Fruit fly (Drosophila melanogaster) whole organism, wandering third instar larva: ENCODE measurements around the gene CG9933.

ENCODE experiments used
- Abd-B ChIP-seq: fragments of >200 bp; optimal IDR thresholded peaks from 2 replicates; lab custom pipeline; 2017; ENCODE audit warnings: missing biosample characterization, missing genetic modification characterization
- CG32264 ChIP-seq: fragments of 200-800 bp; sonication (Bioruptor generic); optimal IDR thresholded peaks from 2 replicates; lab custom pipeline; 2016; ENCODE audit warnings: missing biosample characterization, missing genetic modification characterization
- CG9705 ChIP-seq: fragments of 200-800 bp; sonication (Bioruptor generic); optimal IDR thresholded peaks from 2 replicates; lab custom pipeline; 2018; ENCODE audit warnings: missing biosample characterization, mild to moderate bottlenecking, missing genetic modification characterization
- CrebA ChIP-seq: fragments of 200-800 bp; sonication (Bioruptor generic); optimal IDR thresholded peaks from 2 replicates; lab custom pipeline; 2016; ENCODE audit warnings: missing biosample characterization, mild to moderate bottlenecking, missing genetic modification characterization, borderline replicate concordance
- Dfd ChIP-seq: fragments of >200 bp; optimal IDR thresholded peaks from 2 replicates; lab custom pipeline; 2017; ENCODE audit warnings: missing biosample characterization, missing genetic modification characterization
- Dif ChIP-seq: fragments of 200-275, 200-300 bp; sonication (Bioruptor generic); optimal IDR thresholded peaks from 2 replicates; lab custom pipeline; 2018; ENCODE audit warnings: missing biosample characterization, missing genetic modification characterization; ENCODE audit not compliant: partially characterized antibody
- GATAd ChIP-seq: sonication (Bioruptor generic); optimal IDR thresholded peaks from 2 replicates; lab custom pipeline; 2016; ENCODE audit warnings: missing biosample characterization, missing genetic modification characterization
- HLH106 ChIP-seq: fragments of 200-800 bp; optimal IDR thresholded peaks from 3 replicates; lab custom pipeline; 2019; ENCODE audit warnings: missing biosample characterization, mild to moderate bottlenecking, missing genetic modification characterization, moderate library complexity
- Hnf4 ChIP-seq: fragments of 200-800 bp; sonication (Bioruptor generic); optimal IDR thresholded peaks from 2 replicates; lab custom pipeline; 2016; ENCODE audit warnings: missing biosample characterization, mild to moderate bottlenecking, missing genetic modification characterization
- Hr78 ChIP-seq: fragments of >200 bp; optimal IDR thresholded peaks from 2 replicates; lab custom pipeline; 2017; ENCODE audit warnings: missing biosample characterization, missing genetic modification characterization
- Jra ChIP-seq: sonication (Bioruptor generic); optimal IDR thresholded peaks from 2 replicates; lab custom pipeline; 2016; ENCODE audit warnings: missing biosample characterization, missing genetic modification characterization
- Mio ChIP-seq: sonication (Bioruptor generic); optimal IDR thresholded peaks from 2 replicates; lab custom pipeline; 2016; ENCODE audit warnings: missing biosample characterization, missing genetic modification characterization
- Myc ChIP-seq: fragments of >200 bp; optimal IDR thresholded peaks from 2 replicates; lab custom pipeline; 2017
- OdsH ChIP-seq: fragments of 200-800 bp; sonication (Bioruptor generic); optimal IDR thresholded peaks from 2 replicates; lab custom pipeline; 2016; ENCODE audit warnings: missing biosample characterization, mild to moderate bottlenecking, missing genetic modification characterization
- Rel ChIP-seq, 2 experiments: fragments of 200-800 bp; sonication (Bioruptor generic) in 1 of 2; optimal IDR thresholded peaks; 2 replicates in 1 of 2; 3 replicates in 1 of 2; lab custom pipeline; 2016 to 2019; ENCODE audit warnings: mild to moderate bottlenecking in 2 of 2, missing biosample characterization in 2 of 2, missing genetic modification characterization in 2 of 2, moderate library complexity in 1 of 2
- Sp1 ChIP-seq: fragments of 200-800 bp; sonication (Bioruptor generic); optimal IDR thresholded peaks from 3 replicates; lab custom pipeline; 2019; ENCODE audit warnings: missing biosample characterization, mild to moderate bottlenecking, missing genetic modification characterization, moderate library complexity
- Vsx2 ChIP-seq: fragments of 200-300, 225-300 bp; sonication (Bioruptor generic); optimal IDR thresholded peaks from 2 replicates; lab custom pipeline; 2018; ENCODE audit warnings: missing biosample characterization, missing genetic modification characterization; ENCODE audit not compliant: partially characterized antibody
- br ChIP-seq: fragments of 200-800 bp; sonication (Bioruptor generic); optimal IDR thresholded peaks from 2 replicates; lab custom pipeline; 2016; ENCODE audit warnings: missing biosample characterization, missing genetic modification characterization
- brk ChIP-seq: fragments of 200-800 bp; sonication (Bioruptor generic); optimal IDR thresholded peaks from 2 replicates; lab custom pipeline; 2016; ENCODE audit warnings: missing biosample characterization, mild to moderate bottlenecking, missing genetic modification characterization
- dl ChIP-seq, 2 experiments: fragments of 175-275, 200-275 bp in 1 of 2; fragments of 200-275 bp in 1 of 2; sonication (Bioruptor generic); optimal IDR thresholded peaks; lab custom pipeline; 2018; ENCODE audit warnings: mild to moderate bottlenecking in 2 of 2, missing biosample characterization in 2 of 2, missing genetic modification characterization in 2 of 2, moderate library complexity in 2 of 2; ENCODE audit not compliant: partially characterized antibody in 2 of 2, insufficient read depth in 1 of 2
- dmrt93B ChIP-seq: fragments of 200-800 bp; sonication (Bioruptor generic); optimal IDR thresholded peaks from 2 replicates; lab custom pipeline; 2018; ENCODE audit warnings: missing biosample characterization, mild to moderate bottlenecking, missing genetic modification characterization
- ey ChIP-seq: fragments of 200-800 bp; sonication (Bioruptor generic); optimal IDR thresholded peaks from 2 replicates; lab custom pipeline; 2016; ENCODE audit warnings: missing biosample characterization, missing genetic modification characterization
- foxo ChIP-seq, 2 experiments: fragments of 200-800 bp; sonication (Bioruptor generic); optimal IDR thresholded peaks; 2 replicates in 1 of 2; 3 replicates in 1 of 2; lab custom pipeline; 2016 to 2017; ENCODE audit warnings: missing biosample characterization in 2 of 2, missing genetic modification characterization in 2 of 2
- h ChIP-seq: fragments of 200-800 bp; sonication (Bioruptor generic); optimal IDR thresholded peaks from 3 replicates; lab custom pipeline; 2016; ENCODE audit warnings: missing biosample characterization, mild to moderate bottlenecking, missing genetic modification characterization
- jim ChIP-seq: fragments of 175-275, 200-325 bp; sonication (Bioruptor generic); optimal IDR thresholded peaks from 2 replicates; lab custom pipeline; 2016; ENCODE audit warnings: missing biosample characterization, mild to moderate bottlenecking, missing genetic modification characterization
- lola ChIP-seq: fragments of >200 bp; optimal IDR thresholded peaks from 2 replicates; lab custom pipeline; 2017; ENCODE audit warnings: missing biosample characterization, missing genetic modification characterization
- pan ChIP-seq: fragments of >200 bp; optimal IDR thresholded peaks from 2 replicates; lab custom pipeline; 2017
- psq ChIP-seq: fragments of 200-800 bp; sonication (Bioruptor generic); optimal IDR thresholded peaks from 3 replicates; lab custom pipeline; 2017; ENCODE audit warnings: missing biosample characterization, mild to moderate bottlenecking, missing genetic modification characterization, moderate library complexity
- rgr ChIP-seq: fragments of 200-800 bp; sonication (Bioruptor generic); optimal IDR thresholded peaks from 3 replicates; lab custom pipeline; 2016; ENCODE audit warnings: missing biosample characterization, mild to moderate bottlenecking, missing genetic modification characterization
- sage ChIP-seq: fragments of 200-800 bp; sonication (Bioruptor generic); optimal IDR thresholded peaks from 2 replicates; lab custom pipeline; 2016; ENCODE audit warnings: missing biosample characterization, mild to moderate bottlenecking, missing genetic modification characterization
- sv ChIP-seq: fragments of 200-800 bp; sonication (Bioruptor generic); optimal IDR thresholded peaks from 3 replicates; lab custom pipeline; 2016; ENCODE audit warnings: missing biosample characterization, missing genetic modification characterization
- tai ChIP-seq: sonication (Bioruptor generic); optimal IDR thresholded peaks from 2 replicates; lab custom pipeline; 2016; ENCODE audit warnings: missing biosample characterization, missing genetic modification characterization
- usp ChIP-seq: fragments of >200 bp; optimal IDR thresholded peaks from 2 replicates; lab custom pipeline; 2017; ENCODE audit warnings: missing biosample characterization, missing genetic modification characterization
- woc ChIP-seq: sonication (Bioruptor generic); optimal IDR thresholded peaks from 2 replicates; lab custom pipeline; 2016; ENCODE audit warnings: missing biosample characterization, mild to moderate bottlenecking, missing genetic modification characterization

The CG9933 gene

DNA sequence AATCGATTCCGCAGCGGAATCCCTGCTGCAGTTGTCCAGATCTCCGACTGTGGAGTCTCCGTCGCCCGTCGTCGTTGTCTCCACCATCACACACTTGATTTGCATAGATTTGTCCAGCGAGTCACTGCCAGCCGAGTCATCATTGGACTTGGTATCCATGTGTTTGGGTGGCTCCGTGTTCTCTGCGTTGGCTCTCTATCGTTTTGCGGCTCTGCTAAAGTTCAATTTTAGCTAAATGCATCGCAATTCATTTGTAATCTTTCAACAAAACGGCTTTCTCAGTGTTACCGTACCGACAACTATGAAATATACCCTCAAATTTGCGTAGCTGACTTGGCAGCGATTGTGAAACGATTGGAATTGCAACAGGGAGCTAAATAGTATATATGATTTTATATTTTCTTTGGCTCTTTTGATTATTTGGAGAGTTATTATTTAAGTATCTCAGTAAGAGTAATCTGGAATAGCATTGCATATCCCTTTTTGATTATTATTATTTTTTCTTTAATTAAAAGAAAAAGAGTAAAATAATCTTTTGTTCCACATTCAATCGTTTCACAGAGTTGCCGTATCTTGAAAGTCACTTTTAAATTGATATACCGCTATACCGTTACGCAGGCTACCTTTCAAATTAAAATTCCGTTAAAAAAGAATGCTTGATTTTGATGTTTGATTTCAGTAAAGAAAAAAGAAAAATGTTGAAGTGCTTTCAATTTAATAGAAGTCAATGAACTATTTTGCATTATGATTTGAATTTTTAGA lies at the start of gene CG9933:
CG9933 (minus strand) TSS at position 293 of the 762 bp plus-strand sequence.
- TF ChIP-seq HLH106 (tag; lab: Kevin White, UChicago) (no peak), CG9705 (GFP tag; lab: Kevin White, UChicago) (no peak), rgr (GFP tag; lab: Kevin White, UChicago) (no peak), Dfd (no peak), lola (no peak), foxo (GFP tag; optimal IDR thresholded peaks at IDR 0.05; lab: Kevin White, UChicago) (no peak), Myc (lab: Kevin White, UChicago) (no peak), Abd-B (GFP tag; lab: Kevin White, UChicago) (no peak), Sp1 (no peak), Jra (no peak), Vsx2 (GFP tag; lab: Kevin White, UChicago) (no peak), tai (GFP tag; lab: Kevin White, UChicago) (no peak), dl (GFP tag; optimal IDR thresholded peaks at IDR 0.05; lab: Kevin White, UChicago; ENCODE audit: insufficient read depth in 1 of 2, partially characterized antibody in 2 of 2) (no peak), sage (GFP tag; lab: Kevin White, UChicago) (no peak), jim (GFP tag; lab: Kevin White, UChicago) (no peak), CrebA (no peak), Rel (GFP tag; optimal IDR thresholded peaks at IDR 0.05; lab: Kevin White, UChicago) (no peak), Rel (tag; optimal IDR thresholded peaks at IDR 0.05; lab: Kevin White, UChicago) (no peak), OdsH (GFP tag; lab: Kevin White, UChicago) (no peak), h (GFP tag; lab: Kevin White, UChicago) (no peak), br (no peak)

- TF ChIP-seq dmrt93B (GFP tag; lab: Kevin White, UChicago) (no peak), Dif (GFP tag; lab: Kevin White, UChicago) (no peak), Hnf4 (no peak), br (no peak), foxo (GFP tag; optimal IDR thresholded peaks at IDR 0.05; lab: Kevin White, UChicago) (no peak), h (GFP tag; lab: Kevin White, UChicago) (peak; percentile 4), sage (GFP tag; lab: Kevin White, UChicago) (no peak), GATAd (GFP tag; lab: Kevin White, UChicago) (no peak), Vsx2 (GFP tag; lab: Kevin White, UChicago) (no peak), ey (GFP tag; lab: Kevin White, UChicago) (no peak), HLH106 (tag; lab: Kevin White, UChicago) (no peak), Mio (GFP tag; lab: Kevin White, UChicago) (no peak), pan (no peak), Sp1 (no peak), Dfd (no peak), Hr78 (GFP tag; lab: Kevin White, UChicago) (no peak), psq (peak; percentile 35), dl (GFP tag; optimal IDR thresholded peaks at IDR 0.05; lab: Kevin White, UChicago; ENCODE audit: insufficient read depth in 1 of 2, partially characterized antibody in 2 of 2) (no peak), Rel (GFP tag; optimal IDR thresholded peaks at IDR 0.05; lab: Kevin White, UChicago) (no peak), Rel (tag; optimal IDR thresholded peaks at IDR 0.05; lab: Kevin White, UChicago) (peak; percentile 21), CrebA (peak; percentile 5), brk (peak; percentile 41)
- TF ChIP-seq, all 38 proteins: peak for 5
Observed at dm6 chr2L:13069632-13070279, 48.6 kb upstream of the CG9933 start.

DNA sequence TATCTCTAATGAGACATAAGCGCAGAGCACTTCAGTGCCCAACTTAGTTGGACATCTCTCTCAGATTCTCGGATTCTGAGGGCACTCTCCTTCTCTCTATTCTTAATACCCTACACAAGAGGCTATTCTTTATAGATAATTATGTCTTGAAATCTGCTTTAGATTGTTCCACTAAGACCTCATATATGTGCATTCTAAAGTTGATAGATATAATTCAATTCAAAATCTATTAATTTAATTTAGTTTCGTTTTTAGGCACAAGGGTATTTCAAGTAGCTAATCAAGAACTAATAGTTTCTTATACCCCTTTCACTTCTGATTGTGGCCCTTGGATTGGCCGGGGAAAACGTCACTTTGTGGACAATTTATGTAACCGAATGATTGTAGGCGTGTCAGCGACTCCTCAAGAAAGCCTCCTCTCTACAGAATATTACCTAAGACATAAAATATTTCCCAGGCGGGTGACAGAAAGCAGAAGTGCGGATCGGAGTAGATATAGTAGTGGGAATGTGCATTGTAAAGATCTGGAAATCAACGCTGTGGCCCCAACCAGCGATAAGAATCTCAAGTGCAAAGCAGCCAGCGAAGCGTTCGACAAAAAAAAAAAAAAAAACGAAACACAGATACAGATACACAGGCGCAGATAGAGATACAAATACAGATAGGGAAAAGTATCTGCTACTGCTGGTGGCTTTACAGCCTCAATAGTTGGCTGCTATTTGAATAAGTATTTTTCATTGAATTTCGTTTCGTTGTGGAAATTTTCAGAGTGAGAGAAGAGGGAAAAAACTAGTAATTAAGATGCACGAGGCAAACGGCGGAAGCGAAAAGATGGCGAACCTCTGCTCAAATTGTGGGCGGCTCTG lies 47.7 kb upstream of the CG9933 start:
- TF ChIP-seq CG32264: no peak
- TF ChIP-seq pan: no peak
- no peak for TF ChIP-seq psq
- no peak for TF ChIP-seq lola
- TF ChIP-seq sv (GFP tag; lab: Kevin White, UChicago): no peak
- no peak for TF ChIP-seq CG9705 (GFP tag; lab: Kevin White, UChicago)
- no peak for TF ChIP-seq rgr (GFP tag; lab: Kevin White, UChicago)
- no peak for TF ChIP-seq GATAd (GFP tag; lab: Kevin White, UChicago)
- no peak for TF ChIP-seq brk
- no peak for TF ChIP-seq usp (GFP tag; lab: Kevin White, UChicago)
- no peak for TF ChIP-seq jim (GFP tag; lab: Kevin White, UChicago)
- no peak for TF ChIP-seq HLH106 (tag; lab: Kevin White, UChicago)
- no peak for TF ChIP-seq woc (GFP tag; lab: Kevin White, UChicago)
- TF ChIP-seq, all 38 proteins: peak for 0
